Worm (Caenorhabditis elegans): Measurements from ENCODE around the gene sdc-3.

sdc-3 gene

ce11 chrV:15012542-15013301 is 35.3 kb downstream of the sdc-3 start:
- TF ChIP-seq T22C8.4 (GFP tag; IDR thresholded peaks at IDR 0.05) (no peak), ref-1 (GFP tag; conservative IDR thresholded peaks at IDR 0.05) (no peak), flt-1 (GFP tag; IDR thresholded peaks at IDR 0.05) (no peak), cog-1 (tag; optimal IDR thresholded peaks at IDR 0.05) (no peak), klf-2 (GFP tag; conservative IDR thresholded peaks at IDR 0.05) (no peak), tab-1 (GFP tag; IDR thresholded peaks at IDR 0.05) (no peak), ztf-29 (GFP tag; IDR thresholded peaks at IDR 0.05) (no peak), med-1 (GFP tag; optimal IDR thresholded peaks at IDR 0.05; ENCODE audit: insufficient read depth) (no peak), ztf-23 (GFP tag; IDR thresholded peaks at IDR 0.05) (no peak)

DNA sequence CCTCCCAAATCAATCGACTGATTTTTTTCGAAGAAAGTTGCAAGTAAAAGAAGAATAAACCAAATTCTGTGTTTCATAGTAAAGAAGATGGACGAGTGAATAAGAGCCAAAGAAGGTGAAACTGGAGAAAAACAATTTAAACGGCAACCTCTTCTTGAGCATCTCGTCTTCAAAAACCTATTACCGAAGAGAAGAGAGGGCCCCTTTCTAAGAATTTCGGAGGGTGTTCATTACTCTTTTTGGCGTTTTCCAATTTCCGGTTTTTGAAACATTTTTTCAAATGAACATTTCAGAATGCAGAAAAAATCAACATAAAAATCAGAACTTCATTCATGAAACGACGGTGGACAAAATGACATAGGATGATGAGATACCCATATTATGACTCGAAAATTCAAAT is 36.4 kb downstream of the sdc-3 start, which contains the start of gene nmr-2:
Gene nmr-2 (minus strand): TSS at position 101 of the 400 bp plus-strand sequence.
- no peak for TF ChIP-seq ztf-29 (GFP tag; IDR thresholded peaks at IDR 0.05)
- no peak for TF ChIP-seq tab-1 (GFP tag; IDR thresholded peaks at IDR 0.05)
- no peak for TF ChIP-seq cog-1 (tag; optimal IDR thresholded peaks at IDR 0.05)
- TF ChIP-seq klf-2 (GFP tag; conservative IDR thresholded peaks at IDR 0.05) = no peak
- TF ChIP-seq ref-1 (GFP tag; conservative IDR thresholded peaks at IDR 0.05) = no peak

DNA sequence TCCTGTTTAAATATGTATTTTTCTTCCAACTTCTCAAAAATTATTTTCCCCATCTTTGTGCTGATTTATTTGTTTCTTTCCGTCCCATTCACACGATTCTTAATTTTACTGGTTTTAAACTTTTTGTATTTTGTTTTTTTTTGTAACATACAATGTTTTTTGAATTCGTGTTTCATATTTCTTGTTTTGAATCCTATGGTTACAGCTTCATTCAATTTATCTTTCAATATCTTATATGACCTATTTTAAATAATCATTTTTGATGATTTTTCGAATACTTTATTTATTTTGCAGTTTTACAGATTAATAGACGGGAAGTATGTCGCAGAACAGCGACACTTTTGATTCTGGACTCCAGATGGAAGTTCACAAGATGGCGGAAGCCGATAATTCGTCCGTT is 43.2 kb downstream of the sdc-3 start, which contains the start of gene hrde-2:
Gene hrde-2 (plus strand): TSS at position 301 of the 400 bp plus-strand sequence.
- no peak for TF ChIP-seq flt-1 (GFP tag; IDR thresholded peaks at IDR 0.05)
- no peak for TF ChIP-seq tab-1 (GFP tag; IDR thresholded peaks at IDR 0.05)
- no peak for TF ChIP-seq med-1 (GFP tag; optimal IDR thresholded peaks at IDR 0.05; ENCODE audit: insufficient read depth)
- TF ChIP-seq ztf-29 (GFP tag; IDR thresholded peaks at IDR 0.05) = no peak
- TF ChIP-seq klf-2 (GFP tag; conservative IDR thresholded peaks at IDR 0.05) = no peak
- TF ChIP-seq T22C8.4 (GFP tag; IDR thresholded peaks at IDR 0.05) = no peak

ce11 chrV:15002184-15002690 is 45.8 kb downstream of the sdc-3 start, which contains the start of the genes fib-1 and mut-15:
Gene fib-1 (minus strand): TSS chrV:15002223.
Gene mut-15 (plus strand): TSS chrV:15002543.
- TF ChIP-seq tab-1 (GFP tag; IDR thresholded peaks at IDR 0.05) (no peak), ztf-29 (GFP tag; IDR thresholded peaks at IDR 0.05) (0 out of 2 replicates have a peak, but pooled peaks have one; percentile 26), cog-1 (tag; optimal IDR thresholded peaks at IDR 0.05) (peak; percentile 93), med-1 (GFP tag; optimal IDR thresholded peaks at IDR 0.05; ENCODE audit: insufficient read depth) (no peak), klf-2 (GFP tag; conservative IDR thresholded peaks at IDR 0.05) (0 out of 2 replicates have a peak, but pooled peaks have one; percentile 38), ztf-23 (GFP tag; IDR thresholded peaks at IDR 0.05) (peak; percentile 72), ref-1 (GFP tag; conservative IDR thresholded peaks at IDR 0.05) (0 out of 2 replicates have a peak, but pooled peaks have one; percentile 31), T22C8.4 (GFP tag; IDR thresholded peaks at IDR 0.05) (peak; percentile 73), flt-1 (GFP tag; IDR thresholded peaks at IDR 0.05) (peak; percentile 82)

- no peak for TF ChIP-seq ztf-23 (GFP tag; IDR thresholded peaks at IDR 0.05)
- no peak for TF ChIP-seq med-1 (GFP tag; optimal IDR thresholded peaks at IDR 0.05; ENCODE audit: insufficient read depth)
- no peak for TF ChIP-seq ref-1 (GFP tag; conservative IDR thresholded peaks at IDR 0.05)
- no peak for TF ChIP-seq klf-2 (GFP tag; conservative IDR thresholded peaks at IDR 0.05)
- no peak for TF ChIP-seq ztf-29 (GFP tag; IDR thresholded peaks at IDR 0.05)
- TF ChIP-seq tab-1 (GFP tag; IDR thresholded peaks at IDR 0.05) = no peak
- no peak for TF ChIP-seq flt-1 (GFP tag; IDR thresholded peaks at IDR 0.05)
- no peak for TF ChIP-seq T22C8.4 (GFP tag; IDR thresholded peaks at IDR 0.05)
- no peak for TF ChIP-seq cog-1 (tag; optimal IDR thresholded peaks at IDR 0.05)
These were observed 46.5 kb downstream of the sdc-3 start for ce11 chrV:15001536-15001935.

DNA sequence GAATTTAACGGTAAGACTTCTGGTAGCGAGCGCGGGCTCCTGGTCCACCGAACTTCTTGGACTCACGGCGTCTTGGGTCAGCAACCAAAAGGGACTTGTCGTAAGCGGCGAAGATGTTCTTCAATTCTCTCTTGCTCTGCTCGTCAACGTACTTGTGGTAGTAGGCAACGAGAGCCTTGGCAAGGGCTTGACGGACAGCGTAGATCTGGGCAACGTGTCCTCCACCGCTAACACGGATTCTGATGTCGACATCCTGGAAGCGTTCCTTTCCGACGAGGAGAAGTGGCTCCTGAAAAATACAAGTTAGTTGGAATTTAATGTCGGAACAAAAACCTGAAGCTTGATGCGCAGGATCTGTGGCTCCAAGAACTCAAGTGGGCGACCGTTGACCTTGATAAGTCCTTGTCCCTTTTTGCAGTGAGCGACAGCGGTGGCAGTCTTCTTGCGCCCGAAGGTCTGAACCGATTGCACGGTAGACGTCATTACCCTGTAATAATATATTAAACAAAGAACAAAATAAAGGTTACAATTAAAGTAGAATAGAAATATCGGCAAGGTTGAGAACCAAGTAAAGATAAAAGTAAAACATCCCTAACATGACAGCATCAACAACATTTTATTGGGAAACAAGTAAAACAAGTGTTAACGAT is 47.8 kb downstream of the sdc-3 start, which contains the start of gene rps-16:
Gene rps-16 (minus strand): TSS at position 487 of the 650 bp plus-strand sequence.
- TF ChIP-seq ref-1 (GFP tag; conservative IDR thresholded peaks at IDR 0.05) (no peak), flt-1 (GFP tag; IDR thresholded peaks at IDR 0.05) (0 out of 2 replicates have a peak, but pooled peaks have one; percentile 6), med-1 (GFP tag; optimal IDR thresholded peaks at IDR 0.05; ENCODE audit: insufficient read depth) (no peak)

- TF ChIP-seq T22C8.4 (GFP tag; IDR thresholded peaks at IDR 0.05) = no peak
- no peak for TF ChIP-seq ref-1 (GFP tag; conservative IDR thresholded peaks at IDR 0.05)
- no peak for TF ChIP-seq ztf-29 (GFP tag; IDR thresholded peaks at IDR 0.05)
- TF ChIP-seq med-1 (GFP tag; optimal IDR thresholded peaks at IDR 0.05; ENCODE audit: insufficient read depth) = no peak
- no peak for TF ChIP-seq klf-2 (GFP tag; conservative IDR thresholded peaks at IDR 0.05)
- TF ChIP-seq flt-1 (GFP tag; IDR thresholded peaks at IDR 0.05) = no peak
- TF ChIP-seq cog-1 (tag; optimal IDR thresholded peaks at IDR 0.05) = no peak
- TF ChIP-seq ztf-23 (GFP tag; IDR thresholded peaks at IDR 0.05) = no peak
- no peak for TF ChIP-seq tab-1 (GFP tag; IDR thresholded peaks at IDR 0.05)
These were observed 48.5 kb downstream of the sdc-3 start, which contains the start of gene T01C3.11 for ce11 chrV:14999485-15000023. Gene T01C3.11 (plus strand): TSS chrV:14999535.

ce11 chrV:14996236-14996635 is 51.8 kb downstream of the sdc-3 start, which contains the start of gene irld-14:
Gene irld-14 (plus strand): TSS chrV:14996536.
- no peak for TF ChIP-seq klf-2 (GFP tag; conservative IDR thresholded peaks at IDR 0.05)
- no peak for TF ChIP-seq T22C8.4 (GFP tag; IDR thresholded peaks at IDR 0.05)
- no peak for TF ChIP-seq ztf-23 (GFP tag; IDR thresholded peaks at IDR 0.05)
- TF ChIP-seq ref-1 (GFP tag; conservative IDR thresholded peaks at IDR 0.05) = no peak
- no peak for TF ChIP-seq tab-1 (GFP tag; IDR thresholded peaks at IDR 0.05)
- TF ChIP-seq cog-1 (tag; optimal IDR thresholded peaks at IDR 0.05) = no peak
- no peak for TF ChIP-seq ztf-29 (GFP tag; IDR thresholded peaks at IDR 0.05)
- no peak for TF ChIP-seq med-1 (GFP tag; optimal IDR thresholded peaks at IDR 0.05; ENCODE audit: insufficient read depth)
- no peak for TF ChIP-seq flt-1 (GFP tag; IDR thresholded peaks at IDR 0.05)

DNA sequence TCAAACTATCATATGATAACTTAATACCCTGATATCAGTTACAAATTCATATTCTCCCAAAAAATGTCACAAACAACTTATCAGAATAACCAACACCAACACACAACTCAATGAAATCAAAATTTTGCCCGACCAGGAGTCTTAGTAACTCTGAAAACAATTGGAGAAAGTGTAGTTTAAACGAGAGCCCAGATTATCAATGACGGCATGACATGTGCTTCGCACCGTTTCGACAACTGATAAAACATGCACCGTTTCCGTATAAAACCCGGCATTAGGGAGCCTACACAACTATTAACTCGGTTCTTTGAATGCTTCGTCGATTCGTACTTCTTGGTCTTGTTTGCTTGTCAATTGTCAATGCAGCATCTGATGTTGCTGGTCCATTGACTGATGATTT is 54.4 kb downstream of the sdc-3 start, which contains the start of gene fil-1:
Gene fil-1 (plus strand): TSS at position 219 of the 400 bp plus-strand sequence.
- no peak for TF ChIP-seq flt-1 (GFP tag; IDR thresholded peaks at IDR 0.05)
- TF ChIP-seq ztf-23 (GFP tag; IDR thresholded peaks at IDR 0.05) = no peak
- no peak for TF ChIP-seq ref-1 (GFP tag; conservative IDR thresholded peaks at IDR 0.05)
- no peak for TF ChIP-seq med-1 (GFP tag; optimal IDR thresholded peaks at IDR 0.05; ENCODE audit: insufficient read depth)
- no peak for TF ChIP-seq ztf-29 (GFP tag; IDR thresholded peaks at IDR 0.05)
- no peak for TF ChIP-seq klf-2 (GFP tag; conservative IDR thresholded peaks at IDR 0.05)
- TF ChIP-seq tab-1 (GFP tag; IDR thresholded peaks at IDR 0.05) = no peak
- no peak for TF ChIP-seq cog-1 (tag; optimal IDR thresholded peaks at IDR 0.05)
- TF ChIP-seq T22C8.4 (GFP tag; IDR thresholded peaks at IDR 0.05) = no peak
